Worm (Caenorhabditis elegans) whole organism, L2 larva: ENCODE results near the gene cyp-34A8.

ENCODE experiments used
- C34F6.9 ChIP-seq: fragments of 150-350 bp; optimal IDR thresholded peaks from 2 replicates; lab custom pipeline; 2014; ENCODE audit warnings: missing biosample characterization, missing genetic modification characterization
- R02D3.7 ChIP-seq: fragments of 150-350 bp; optimal IDR thresholded peaks from 2 replicates; lab custom pipeline; 2014; ENCODE audit warnings: missing biosample characterization, missing genetic modification characterization
- Y55F3AM.14 ChIP-seq: fragments of 200-800 bp; sonication (Bioruptor generic); optimal IDR thresholded peaks from 2 replicates; lab custom pipeline; 2018; ENCODE audit warnings: mild to moderate bottlenecking, missing genetic modification characterization, missing compliant biosample characterization
- ZK546.5 ChIP-seq: sonication (generic microtip); optimal IDR thresholded peaks from 2 replicates; lab custom pipeline; 2017; ENCODE audit warnings: missing biosample characterization, missing genetic modification characterization
- alr-1 ChIP-seq: fragments of 150-350 bp; optimal IDR thresholded peaks from 2 replicates; lab custom pipeline; 2014; ENCODE audit warnings: missing biosample characterization, missing genetic modification characterization
- blmp-1 ChIP-seq: sonication (generic microtip); optimal IDR thresholded peaks from 2 replicates; lab custom pipeline; 2017; ENCODE audit warnings: missing genetic modification characterization, mild to moderate bottlenecking, missing compliant biosample characterization, antibody characterized with exemption, moderate library complexity; ENCODE audit not compliant: insufficient read depth
- ceh-16 ChIP-seq: fragments of 150-350 bp; optimal IDR thresholded peaks from 2 replicates; lab custom pipeline; 2014; ENCODE audit warnings: missing biosample characterization, missing genetic modification characterization
- ceh-82 ChIP-seq: fragments of 150-350 bp; optimal IDR thresholded peaks from 2 replicates; lab custom pipeline; 2014; ENCODE audit warnings: missing biosample characterization, missing genetic modification characterization
- crh-2 ChIP-seq: sonication (generic microtip); optimal IDR thresholded peaks from 2 replicates; lab custom pipeline; 2017; ENCODE audit warnings: missing biosample characterization, missing genetic modification characterization
- dmd-4 ChIP-seq: sonication (generic microtip); optimal IDR thresholded peaks from 2 replicates; lab custom pipeline; 2017; ENCODE audit warnings: missing biosample characterization, missing genetic modification characterization
- elt-1 ChIP-seq: fragments of 150-350 bp; optimal IDR thresholded peaks from 2 replicates; lab custom pipeline; 2014; ENCODE audit warnings: missing biosample characterization, missing genetic modification characterization
- fos-1 ChIP-seq: fragments of 150-350 bp; optimal IDR thresholded peaks from 2 replicates; lab custom pipeline; 2014; ENCODE audit warnings: missing biosample characterization, missing genetic modification characterization
- gmeb-1 ChIP-seq: fragments of 150-350 bp; optimal IDR thresholded peaks from 2 replicates; lab custom pipeline; 2014; ENCODE audit warnings: missing biosample characterization, missing genetic modification characterization
- lin-11 ChIP-seq: fragments of 150-350 bp; sonication (generic microtip); optimal IDR thresholded peaks from 2 replicates; lab custom pipeline; 2014; ENCODE audit warnings: missing biosample characterization, missing genetic modification characterization, inconsistent platforms, mixed read lengths
- lin-13 ChIP-seq: fragments of 150-350 bp; optimal IDR thresholded peaks from 2 replicates; lab custom pipeline; 2014; ENCODE audit warnings: missing biosample characterization, missing genetic modification reagents, missing genetic modification characterization
- lin-39 ChIP-seq: fragments of 150-350 bp; optimal IDR thresholded peaks from 2 replicates; lab custom pipeline; 2014; ENCODE audit warnings: missing biosample characterization, missing genetic modification reagents, missing genetic modification characterization
- lsy-2 ChIP-seq, 2 experiments: fragments of 150-350 bp in 1 of 2; sonication (generic microtip) in 1 of 2; optimal IDR thresholded peaks; 2 replicates each; lab custom pipeline; 2014 to 2017; ENCODE audit warnings: missing biosample characterization in 2 of 2, missing genetic modification characterization in 2 of 2
- mab-5 ChIP-seq: fragments of 150-350 bp; optimal IDR thresholded peaks from 2 replicates; lab custom pipeline; 2014; ENCODE audit warnings: missing biosample characterization, missing genetic modification characterization
- mdl-1 ChIP-seq, 2 experiments: fragments of 150-350 bp in 1 of 2; sonication (generic microtip) in 1 of 2; optimal IDR thresholded peaks; 2 replicates each; lab custom pipeline; 2017; ENCODE audit warnings: missing biosample characterization in 2 of 2, missing genetic modification characterization in 2 of 2
- nhr-10 ChIP-seq: sonication (generic microtip); optimal IDR thresholded peaks from 2 replicates; lab custom pipeline; 2017; ENCODE audit warnings: missing biosample characterization, missing genetic modification characterization
- nhr-11 ChIP-seq: fragments of 150-350 bp; optimal IDR thresholded peaks from 2 replicates; lab custom pipeline; 2014; ENCODE audit warnings: missing biosample characterization, missing genetic modification characterization
- nhr-12 ChIP-seq: fragments of 150-350 bp; optimal IDR thresholded peaks from 2 replicates; lab custom pipeline; 2014; ENCODE audit warnings: missing biosample characterization, missing genetic modification characterization
- nhr-129 ChIP-seq: fragments of 150-350 bp; optimal IDR thresholded peaks from 2 replicates; lab custom pipeline; 2014; ENCODE audit warnings: missing biosample characterization, missing genetic modification characterization
- nhr-25 ChIP-seq: fragments of 150-350 bp; sonication (generic microtip); optimal IDR thresholded peaks from 3 replicates; lab custom pipeline; 2014; ENCODE audit warnings: missing biosample characterization, missing genetic modification characterization
- nhr-6 ChIP-seq: fragments of 150-350 bp; optimal IDR thresholded peaks from 2 replicates; lab custom pipeline; 2014; ENCODE audit warnings: missing biosample characterization, missing genetic modification characterization
- nhr-77 ChIP-seq: fragments of 150-350 bp; optimal IDR thresholded peaks from 2 replicates; lab custom pipeline; 2014; ENCODE audit warnings: missing biosample characterization, missing genetic modification characterization
- skn-1 ChIP-seq: sonication (generic microtip); optimal IDR thresholded peaks from 2 replicates; lab custom pipeline; 2017; ENCODE audit warnings: missing biosample characterization, missing genetic modification characterization
- sma-3 ChIP-seq: sonication (generic microtip); optimal IDR thresholded peaks from 2 replicates; lab custom pipeline; 2016; ENCODE audit warnings: missing genetic modification reagents, missing genetic modification characterization, missing compliant biosample characterization
- sma-9 ChIP-seq, 2 experiments: fragments of 150-350 bp in 1 of 2; sonication (generic microtip) in 1 of 2; optimal IDR thresholded peaks; 2 replicates each; lab custom pipeline; 2014 to 2016; ENCODE audit warnings: missing genetic modification characterization in 2 of 2, mild to moderate bottlenecking in 1 of 2, missing biosample characterization in 1 of 2, missing compliant biosample characterization in 1 of 2, missing genetic modification reagents in 1 of 2, moderate library complexity in 1 of 2
- snpc-4 ChIP-seq: fragments of 150-350 bp; optimal IDR thresholded peaks from 2 replicates; lab custom pipeline; 2014; ENCODE audit warnings: missing biosample characterization, missing genetic modification characterization
- unc-62 ChIP-seq: fragments of 150-350 bp; optimal IDR thresholded peaks from 2 replicates; lab custom pipeline; 2014; ENCODE audit warnings: missing biosample characterization, missing genetic modification reagents, missing genetic modification characterization
- zag-1 ChIP-seq: fragments of 150-350 bp; optimal IDR thresholded peaks from 2 replicates; lab custom pipeline; 2014; ENCODE audit warnings: missing biosample characterization, missing genetic modification characterization
- ztf-1 ChIP-seq: fragments of 200-800 bp; sonication (Bioruptor generic); conservative IDR thresholded peaks from 2 replicates; pipeline ENCODE4 v1.3.6; 2022; ENCODE audit warnings: missing genetic modification characterization, missing compliant biosample characterization
- ztf-4 ChIP-seq: fragments of 150-350 bp; optimal IDR thresholded peaks from 2 replicates; lab custom pipeline; 2014; ENCODE audit warnings: missing biosample characterization, missing genetic modification characterization

The cyp-34A8 gene

DNA sequence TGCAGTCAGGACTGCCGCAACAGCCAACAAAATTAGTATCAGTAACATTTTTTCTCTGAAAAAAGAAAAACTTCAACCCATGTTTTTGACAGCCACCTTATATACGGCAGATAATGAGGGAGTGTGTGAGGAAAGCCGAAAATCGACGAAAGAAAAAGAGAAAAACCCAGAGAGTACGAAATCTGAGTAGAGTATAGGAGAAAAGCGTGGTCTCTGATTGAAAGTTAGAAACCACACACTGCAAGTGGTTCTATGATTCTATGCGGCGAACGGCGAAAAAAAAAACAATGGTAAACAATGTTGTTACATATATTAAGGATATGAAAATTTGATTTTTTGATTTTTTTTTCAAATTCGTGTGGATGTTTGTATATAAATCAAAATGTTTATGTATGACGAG lies at the start of gene cyp-34A8:
Gene cyp-34A8 (minus strand): TSS at position 62 of the 400 bp plus-strand sequence.
- TF ChIP-seq nhr-12 (tag; lab: Kevin White, UChicago) (no peak), sma-9 (GFP tag; optimal IDR thresholded peaks at IDR 0.05; lab: Kevin White, UChicago) (peak; percentile 31), sma-9 (tag; optimal IDR thresholded peaks at IDR 0.05; lab: Kevin White, UChicago) (no peak), ztf-1 (no peak)

DNA sequence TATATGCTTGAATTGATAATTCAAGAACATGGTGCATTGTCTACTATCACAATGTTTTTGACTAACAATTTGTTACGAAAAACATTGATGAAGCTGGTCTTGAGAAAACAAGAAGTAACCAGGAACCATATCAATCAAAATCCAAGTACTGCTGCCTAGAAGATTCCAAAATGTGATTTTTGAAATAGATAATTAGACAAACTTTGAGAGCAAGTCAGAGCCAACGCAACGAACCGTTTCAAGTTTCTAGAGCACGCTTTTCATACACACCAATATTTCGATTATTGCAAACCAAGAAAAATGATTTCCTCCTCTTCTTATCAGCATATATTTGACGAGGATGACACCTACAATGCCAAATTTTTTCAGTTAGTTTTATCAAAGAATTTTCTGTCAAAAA lies 49.2 kb upstream of the cyp-34A8 start, which contains the start of gene srw-89:
Gene srw-89 (plus strand): TSS at position 301 of the 400 bp plus-strand sequence.
- TF ChIP-seq mab-5 (tag; lab: Kevin White, UChicago) (no peak), fos-1 (tag; lab: Kevin White, UChicago) (no peak), blmp-1 (tag; lab: Kevin White, UChicago) (no peak), nhr-6 (tag; lab: Kevin White, UChicago) (no peak), ceh-82 (no peak), nhr-77 (tag; lab: Kevin White, UChicago) (no peak), nhr-25 (tag; lab: Kevin White, UChicago) (no peak), nhr-129 (tag; lab: Kevin White, UChicago) (no peak), nhr-11 (tag; lab: Kevin White, UChicago) (no peak), dmd-4 (tag; lab: Kevin White, UChicago) (no peak), gmeb-1 (tag; lab: Kevin White, UChicago) (no peak)

DNA sequence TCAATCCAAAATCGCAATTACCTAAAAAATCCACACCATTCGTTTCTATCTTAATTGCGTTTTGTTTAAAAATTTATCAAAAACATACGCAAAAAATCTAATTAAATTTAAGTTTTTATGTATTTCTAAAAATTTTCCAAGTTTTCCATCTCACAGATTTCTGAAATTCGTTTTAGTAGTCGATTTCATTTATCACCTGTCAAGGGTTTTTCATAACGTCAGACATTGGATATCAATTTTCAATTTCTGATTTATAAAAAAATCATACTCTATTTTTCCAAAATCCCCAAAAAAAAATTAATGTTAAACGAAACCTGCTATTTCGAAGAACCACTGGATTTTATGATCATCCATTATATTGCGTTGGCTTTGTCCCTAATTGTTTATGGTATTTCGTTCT lies 42.5 kb upstream of the cyp-34A8 start, which contains the start of gene srh-4:
Gene srh-4 (plus strand): TSS at position 301 of the 400 bp plus-strand sequence.
- no peak for TF ChIP-seq gmeb-1 (tag; lab: Kevin White, UChicago)
- no peak for TF ChIP-seq crh-2 (tag; lab: Kevin White, UChicago)
- TF ChIP-seq sma-3 (GFP tag; lab: Kevin White, UChicago), result no peak
- no peak for TF ChIP-seq ceh-16 (tag; lab: Kevin White, UChicago)
- TF ChIP-seq C34F6.9 (tag; lab: Kevin White, UChicago), result no peak
- TF ChIP-seq Y55F3AM.14 (GFP tag; lab: Kevin White, UChicago), result no peak
- no peak for TF ChIP-seq nhr-10 (tag; lab: Kevin White, UChicago)
- no peak for TF ChIP-seq snpc-4 (tag; lab: Kevin White, UChicago)
- TF ChIP-seq nhr-77 (tag; lab: Kevin White, UChicago), result no peak
- TF ChIP-seq ZK546.5 (tag; lab: Kevin White, UChicago), result no peak
- no peak for TF ChIP-seq ztf-4
- TF ChIP-seq zag-1 (tag; lab: Kevin White, UChicago), result no peak
- no peak for TF ChIP-seq nhr-12 (tag; lab: Kevin White, UChicago)
- TF ChIP-seq alr-1 (tag; lab: Kevin White, UChicago), result no peak
- no peak for TF ChIP-seq nhr-25 (tag; lab: Kevin White, UChicago)
- TF ChIP-seq unc-62 (GFP tag; lab: Kevin White, UChicago), result no peak
- TF ChIP-seq ztf-1, result no peak
- TF ChIP-seq ceh-82, result no peak
- TF ChIP-seq nhr-129 (tag; lab: Kevin White, UChicago), result no peak
- TF ChIP-seq R02D3.7 (tag; lab: Kevin White, UChicago), result no peak

DNA sequence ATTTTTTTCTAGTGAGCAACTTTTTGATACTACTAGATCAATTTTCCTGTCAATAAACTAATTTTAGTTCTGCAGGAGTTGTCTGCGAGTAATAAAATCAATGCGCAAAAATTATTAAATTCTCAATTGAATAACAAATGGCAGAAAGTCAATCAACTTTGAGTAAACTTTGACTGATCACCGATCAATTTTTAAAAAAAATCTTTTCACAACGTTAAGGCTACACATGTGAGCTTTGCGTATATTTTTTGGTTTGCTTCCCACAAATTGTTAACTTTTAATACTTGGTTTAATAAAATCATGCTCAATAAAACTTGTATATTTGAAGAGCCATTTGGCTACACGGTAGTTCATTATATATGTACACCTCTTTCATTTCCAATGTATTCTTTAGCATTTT lies 40.3 kb upstream of the cyp-34A8 start, which contains the start of gene srh-7:
Gene srh-7 (plus strand): TSS at position 301 of the 400 bp plus-strand sequence.
- no peak for TF ChIP-seq ztf-1
- TF ChIP-seq elt-1, result no peak
- no peak for TF ChIP-seq lin-11 (tag; lab: Kevin White, UChicago)
- TF ChIP-seq sma-3 (GFP tag; lab: Kevin White, UChicago), result no peak
- no peak for TF ChIP-seq mdl-1 (tag; optimal IDR thresholded peaks at IDR 0.05; lab: Kevin White, UChicago)
- TF ChIP-seq dmd-4 (tag; lab: Kevin White, UChicago), result no peak
- TF ChIP-seq nhr-129 (tag; lab: Kevin White, UChicago), result no peak
- no peak for TF ChIP-seq lin-13
- TF ChIP-seq skn-1 (tag; lab: Kevin White, UChicago), result no peak
- no peak for TF ChIP-seq C34F6.9 (tag; lab: Kevin White, UChicago)
- TF ChIP-seq lsy-2 (tag; optimal IDR thresholded peaks at IDR 0.05; lab: Kevin White, UChicago), result no peak
- TF ChIP-seq lin-39 (tag; lab: Kevin White, UChicago), result no peak
- TF ChIP-seq nhr-11 (tag; lab: Kevin White, UChicago), result no peak
